Worm (Caenorhabditis elegans) whole organism, L2 larva: ENCODE data around the gene K01A12.4.

Source experiments
- C34F6.9 ChIP-seq: fragments of 150-350 bp; optimal IDR thresholded peaks from 2 replicates; lab custom pipeline; 2014; ENCODE audit warnings: missing biosample characterization, missing genetic modification characterization
- F13H6.1 ChIP-seq: sonication (generic microtip); optimal IDR thresholded peaks from 2 replicates; lab custom pipeline; 2016; ENCODE audit warnings: missing genetic modification characterization, missing compliant biosample characterization
- R02D3.7 ChIP-seq: fragments of 150-350 bp; optimal IDR thresholded peaks from 2 replicates; lab custom pipeline; 2014; ENCODE audit warnings: missing biosample characterization, missing genetic modification characterization
- Y55F3AM.14 ChIP-seq: fragments of 200-800 bp; sonication (Bioruptor generic); optimal IDR thresholded peaks from 2 replicates; lab custom pipeline; 2018; ENCODE audit warnings: mild to moderate bottlenecking, missing genetic modification characterization, missing compliant biosample characterization
- ZK546.5 ChIP-seq: sonication (generic microtip); optimal IDR thresholded peaks from 2 replicates; lab custom pipeline; 2017; ENCODE audit warnings: missing biosample characterization, missing genetic modification characterization
- alr-1 ChIP-seq: fragments of 150-350 bp; optimal IDR thresholded peaks from 2 replicates; lab custom pipeline; 2014; ENCODE audit warnings: missing biosample characterization, missing genetic modification characterization
- aly-2 ChIP-seq: fragments of 150-350 bp; optimal IDR thresholded peaks from 2 replicates; lab custom pipeline; 2014; ENCODE audit warnings: missing biosample characterization, missing genetic modification characterization
- ama-1 ChIP-seq: fragments of 150-350 bp; optimal IDR thresholded peaks from 2 replicates; lab custom pipeline; 2018; ENCODE audit warnings: inconsistent platforms
- blmp-1 ChIP-seq: sonication (generic microtip); optimal IDR thresholded peaks from 2 replicates; lab custom pipeline; 2017; ENCODE audit warnings: missing genetic modification characterization, mild to moderate bottlenecking, missing compliant biosample characterization, antibody characterized with exemption, moderate library complexity; ENCODE audit not compliant: insufficient read depth
- ceh-82 ChIP-seq: fragments of 150-350 bp; optimal IDR thresholded peaks from 2 replicates; lab custom pipeline; 2014; ENCODE audit warnings: missing biosample characterization, missing genetic modification characterization
- egl-27 ChIP-seq: sonication (generic microtip); optimal IDR thresholded peaks from 3 replicates; lab custom pipeline; 2017; ENCODE audit warnings: missing biosample characterization, missing genetic modification reagents, missing genetic modification characterization
- elt-3 ChIP-seq: sonication (generic microtip); optimal IDR thresholded peaks from 2 replicates; lab custom pipeline; 2017; ENCODE audit warnings: missing biosample characterization, missing genetic modification characterization
- fos-1 ChIP-seq: fragments of 150-350 bp; optimal IDR thresholded peaks from 2 replicates; lab custom pipeline; 2014; ENCODE audit warnings: missing biosample characterization, missing genetic modification characterization
- gmeb-1 ChIP-seq: fragments of 150-350 bp; optimal IDR thresholded peaks from 2 replicates; lab custom pipeline; 2014; ENCODE audit warnings: missing biosample characterization, missing genetic modification characterization
- lin-11 ChIP-seq: fragments of 150-350 bp; sonication (generic microtip); optimal IDR thresholded peaks from 2 replicates; lab custom pipeline; 2014; ENCODE audit warnings: missing biosample characterization, missing genetic modification characterization, inconsistent platforms, mixed read lengths
- lin-39 ChIP-seq: fragments of 150-350 bp; optimal IDR thresholded peaks from 2 replicates; lab custom pipeline; 2014; ENCODE audit warnings: missing biosample characterization, missing genetic modification reagents, missing genetic modification characterization
- lsy-2 ChIP-seq, 2 experiments: fragments of 150-350 bp in 1 of 2; sonication (generic microtip) in 1 of 2; optimal IDR thresholded peaks; 2 replicates each; lab custom pipeline; 2014 to 2017; ENCODE audit warnings: missing biosample characterization in 2 of 2, missing genetic modification characterization in 2 of 2
- mbf-1 ChIP-seq: sonication (generic microtip); optimal IDR thresholded peaks from 2 replicates; lab custom pipeline; 2017; ENCODE audit warnings: missing biosample characterization, missing genetic modification characterization
- mdl-1 ChIP-seq, 2 experiments: fragments of 150-350 bp in 1 of 2; sonication (generic microtip) in 1 of 2; optimal IDR thresholded peaks; 2 replicates each; lab custom pipeline; 2017; ENCODE audit warnings: missing biosample characterization in 2 of 2, missing genetic modification characterization in 2 of 2
- nhr-10 ChIP-seq: sonication (generic microtip); optimal IDR thresholded peaks from 2 replicates; lab custom pipeline; 2017; ENCODE audit warnings: missing biosample characterization, missing genetic modification characterization
- nhr-12 ChIP-seq: fragments of 150-350 bp; optimal IDR thresholded peaks from 2 replicates; lab custom pipeline; 2014; ENCODE audit warnings: missing biosample characterization, missing genetic modification characterization
- nhr-129 ChIP-seq: fragments of 150-350 bp; optimal IDR thresholded peaks from 2 replicates; lab custom pipeline; 2014; ENCODE audit warnings: missing biosample characterization, missing genetic modification characterization
- nhr-21 ChIP-seq: fragments of 150-350 bp; optimal IDR thresholded peaks from 2 replicates; lab custom pipeline; 2014; ENCODE audit warnings: missing biosample characterization, missing genetic modification characterization
- nhr-23 ChIP-seq: fragments of 150-350 bp; optimal IDR thresholded peaks from 2 replicates; lab custom pipeline; 2014; ENCODE audit warnings: missing biosample characterization, missing genetic modification reagents, missing genetic modification characterization
- nhr-237 ChIP-seq: fragments of 150-350 bp; optimal IDR thresholded peaks from 2 replicates; lab custom pipeline; 2014; ENCODE audit warnings: missing biosample characterization, missing genetic modification characterization
- nhr-25 ChIP-seq: fragments of 150-350 bp; sonication (generic microtip); optimal IDR thresholded peaks from 3 replicates; lab custom pipeline; 2014; ENCODE audit warnings: missing biosample characterization, missing genetic modification characterization
- nhr-6 ChIP-seq: fragments of 150-350 bp; optimal IDR thresholded peaks from 2 replicates; lab custom pipeline; 2014; ENCODE audit warnings: missing biosample characterization, missing genetic modification characterization
- peb-1 ChIP-seq: fragments of 150-350 bp; optimal IDR thresholded peaks from 2 replicates; lab custom pipeline; 2014; ENCODE audit warnings: missing biosample characterization, missing genetic modification characterization
- sem-4 ChIP-seq: fragments of 150-350 bp; optimal IDR thresholded peaks from 2 replicates; lab custom pipeline; 2014; ENCODE audit warnings: missing biosample characterization, missing genetic modification reagents, missing genetic modification characterization
- sma-3 ChIP-seq: sonication (generic microtip); optimal IDR thresholded peaks from 2 replicates; lab custom pipeline; 2016; ENCODE audit warnings: missing genetic modification reagents, missing genetic modification characterization, missing compliant biosample characterization
- sma-9 ChIP-seq, 2 experiments: fragments of 150-350 bp in 1 of 2; sonication (generic microtip) in 1 of 2; optimal IDR thresholded peaks; 2 replicates each; lab custom pipeline; 2014 to 2016; ENCODE audit warnings: missing genetic modification characterization in 2 of 2, mild to moderate bottlenecking in 1 of 2, missing biosample characterization in 1 of 2, missing compliant biosample characterization in 1 of 2, missing genetic modification reagents in 1 of 2, moderate library complexity in 1 of 2
- snpc-4 ChIP-seq: fragments of 150-350 bp; optimal IDR thresholded peaks from 2 replicates; lab custom pipeline; 2014; ENCODE audit warnings: missing biosample characterization, missing genetic modification characterization
- unc-39 ChIP-seq: fragments of 150-350 bp; optimal IDR thresholded peaks from 2 replicates; lab custom pipeline; 2014; ENCODE audit warnings: missing biosample characterization, missing genetic modification characterization
- unc-55 ChIP-seq: fragments of 150-350 bp; sonication (generic microtip); optimal IDR thresholded peaks from 3 replicates; lab custom pipeline; 2014; ENCODE audit warnings: missing biosample characterization, missing genetic modification reagents, missing genetic modification characterization
- unc-62 ChIP-seq: fragments of 150-350 bp; optimal IDR thresholded peaks from 2 replicates; lab custom pipeline; 2014; ENCODE audit warnings: missing biosample characterization, missing genetic modification reagents, missing genetic modification characterization
- zag-1 ChIP-seq: fragments of 150-350 bp; optimal IDR thresholded peaks from 2 replicates; lab custom pipeline; 2014; ENCODE audit warnings: missing biosample characterization, missing genetic modification characterization
- ztf-1 ChIP-seq: fragments of 200-800 bp; sonication (Bioruptor generic); conservative IDR thresholded peaks from 2 replicates; pipeline ENCODE4 v1.3.6; 2022; ENCODE audit warnings: missing genetic modification characterization, missing compliant biosample characterization
- ztf-11 ChIP-seq: sonication (generic microtip); optimal IDR thresholded peaks from 2 replicates; lab custom pipeline; 2017; ENCODE audit warnings: missing biosample characterization, missing genetic modification characterization
- ztf-4 ChIP-seq: fragments of 150-350 bp; optimal IDR thresholded peaks from 2 replicates; lab custom pipeline; 2014; ENCODE audit warnings: missing biosample characterization, missing genetic modification characterization

Gene K01A12.4

ce11 chrX:8569159-8569558 lies 41.5 kb upstream of the K01A12.4 start:
- peak; percentile 6 for TF ChIP-seq C34F6.9
- TF ChIP-seq lin-11 (tag; lab: Kevin White, UChicago): no peak
- peak in 1 of 2 experiments; percentile 6 for TF ChIP-seq mdl-1 (tag; optimal IDR thresholded peaks at IDR 0.05; lab: Kevin White, UChicago)
- TF ChIP-seq unc-55 (GFP tag; lab: Kevin White, UChicago): peak; percentile 21
- peak; percentile 22 for TF ChIP-seq nhr-129 (tag; lab: Kevin White, UChicago)
- no peak for TF ChIP-seq unc-62 (GFP tag; lab: Kevin White, UChicago)

DNA sequence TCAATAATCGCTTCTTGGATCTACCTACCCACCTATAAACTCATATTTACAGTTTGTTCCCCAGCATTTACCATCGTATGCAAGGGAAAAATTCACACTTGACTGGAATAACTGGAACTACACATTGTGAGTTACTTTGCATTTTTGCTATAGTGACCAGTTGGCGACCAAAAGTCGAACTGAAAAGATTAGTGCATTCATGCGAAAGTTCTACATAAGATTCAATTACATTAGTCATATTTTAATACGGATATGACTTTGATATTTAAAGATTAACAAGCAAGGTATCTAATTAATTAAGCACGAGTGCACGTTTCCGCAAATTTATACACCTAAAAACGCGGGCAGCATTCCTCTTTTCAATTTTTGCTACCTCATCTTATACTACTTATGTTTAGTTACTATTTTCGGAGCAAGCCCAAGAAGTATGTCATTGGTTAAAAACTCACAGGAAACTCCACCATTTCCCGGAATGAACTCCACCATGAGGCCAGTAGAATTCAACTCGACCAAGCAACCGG lies 39.6 kb upstream of the K01A12.4 start, which contains the start of gene jmjd-3.1:
Gene jmjd-3.1 (plus strand): TSS at position 51 of the 521 bp plus-strand sequence.
- no peak for TF ChIP-seq nhr-10
- TF ChIP-seq egl-27: no peak
- no peak for TF ChIP-seq unc-39 (tag; lab: Kevin White, UChicago)
- TF ChIP-seq ZK546.5: no peak
- TF ChIP-seq alr-1: no peak
- TF ChIP-seq lsy-2 (tag; optimal IDR thresholded peaks at IDR 0.05; lab: Kevin White, UChicago): no peak
- TF ChIP-seq gmeb-1: no peak
- no peak for TF ChIP-seq nhr-21 (tag; lab: Kevin White, UChicago)
- TF ChIP-seq elt-3 (tag; lab: Kevin White, UChicago): no peak
- no peak for TF ChIP-seq ama-1 (lab: Kevin White, UChicago)
- no peak for TF ChIP-seq F13H6.1 (tag; lab: Kevin White, UChicago)
- no peak for TF ChIP-seq lin-39 (tag; lab: Kevin White, UChicago)
- TF ChIP-seq nhr-25 (tag; lab: Kevin White, UChicago): no peak

DNA sequence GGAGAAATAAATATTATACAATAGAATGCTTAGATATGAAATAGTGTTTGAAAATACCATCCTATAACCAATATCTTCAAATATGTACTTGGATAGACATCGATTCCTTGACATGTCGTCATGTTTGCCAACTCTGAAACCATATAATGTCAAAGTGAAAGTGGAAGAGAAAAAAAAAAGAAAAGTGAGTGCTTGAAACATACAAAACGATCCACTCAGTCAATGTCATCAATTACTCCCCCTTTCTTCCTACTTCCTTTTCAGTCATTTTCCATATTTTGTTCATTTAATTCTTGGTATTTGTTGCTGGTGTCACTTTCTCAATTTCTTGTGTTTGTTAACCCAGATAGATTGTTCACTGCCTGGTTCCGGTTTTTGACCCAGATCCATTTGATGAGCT lies 30.5 kb upstream of the K01A12.4 start, which contains the start of gene F18E9.4:
Gene F18E9.4 (plus strand): TSS at position 301 of the 400 bp plus-strand sequence.
- TF ChIP-seq fos-1: no peak
- no peak for TF ChIP-seq ZK546.5
- no peak for TF ChIP-seq peb-1 (tag; lab: Kevin White, UChicago)
- TF ChIP-seq unc-39 (tag; lab: Kevin White, UChicago): no peak
- TF ChIP-seq unc-55 (GFP tag; lab: Kevin White, UChicago): no peak

ce11 chrX:8581447-8581846 lies 29.3 kb upstream of the K01A12.4 start, which contains the start of gene F18E9.8:
Gene F18E9.8 (minus strand): TSS chrX:8581547.
- TF ChIP-seq nhr-10 (no peak), ztf-4 (tag; lab: Kevin White, UChicago) (no peak), nhr-12 (no peak), elt-3 (tag; lab: Kevin White, UChicago) (no peak), ztf-11 (tag; lab: Kevin White, UChicago) (no peak), unc-39 (tag; lab: Kevin White, UChicago) (no peak), gmeb-1 (no peak), ztf-1 (GFP tag; lab: Robert Waterston, UW) (no peak), unc-62 (GFP tag; lab: Kevin White, UChicago) (no peak), peb-1 (tag; lab: Kevin White, UChicago) (no peak), lsy-2 (tag; optimal IDR thresholded peaks at IDR 0.05; lab: Kevin White, UChicago) (no peak), nhr-237 (no peak), aly-2 (no peak), lin-39 (tag; lab: Kevin White, UChicago) (no peak), ama-1 (lab: Kevin White, UChicago) (no peak), nhr-6 (tag; lab: Kevin White, UChicago) (no peak), Y55F3AM.14 (no peak)

ce11 chrX:8582767-8583360 lies 27.8 kb upstream of the K01A12.4 start:
- TF ChIP-seq blmp-1 (tag; lab: Kevin White, UChicago) (peak; percentile 65), nhr-12 (no peak)

DNA sequence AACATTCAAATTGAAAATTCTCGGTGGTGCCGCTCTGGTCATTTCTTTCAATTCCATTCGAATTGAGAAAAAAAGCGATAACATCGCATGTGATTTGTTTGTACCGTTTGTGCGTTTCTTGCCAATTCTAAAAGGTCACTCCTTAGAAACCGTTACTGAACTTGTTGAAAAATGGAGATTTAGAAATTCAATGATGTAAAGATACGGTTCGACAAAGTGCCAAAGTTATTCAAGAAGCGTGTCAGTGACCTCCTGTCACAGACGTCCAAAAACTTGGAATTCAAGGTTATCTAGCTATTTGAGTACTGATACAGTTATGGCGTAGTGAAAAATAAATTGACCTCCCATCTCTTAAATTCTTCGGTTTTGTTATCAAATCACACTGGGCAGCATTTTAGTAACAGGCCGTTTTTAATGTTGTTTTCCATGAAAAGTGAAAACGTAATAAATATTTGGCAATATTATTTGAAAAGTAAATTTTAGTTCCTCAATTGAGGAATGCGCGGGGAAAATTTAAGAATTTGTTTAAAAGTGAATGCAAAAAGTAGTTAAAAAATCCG lies 25.8 kb upstream of the K01A12.4 start:
- no peak for TF ChIP-seq F13H6.1 (tag; lab: Kevin White, UChicago)
- no peak for TF ChIP-seq egl-27
- TF ChIP-seq nhr-23 (tag; lab: Kevin White, UChicago): no peak
- peak; percentile 19 for TF ChIP-seq sma-9 (GFP tag; optimal IDR thresholded peaks at IDR 0.05; lab: Kevin White, UChicago)
- no peak for TF ChIP-seq sma-9 (tag; optimal IDR thresholded peaks at IDR 0.05; lab: Kevin White, UChicago)
- TF ChIP-seq nhr-25 (tag; lab: Kevin White, UChicago): peak; percentile 66
- TF ChIP-seq unc-55 (GFP tag; lab: Kevin White, UChicago): no peak
- no peak for TF ChIP-seq mbf-1 (tag; lab: Kevin White, UChicago)
- TF ChIP-seq aly-2: no peak
- no peak for TF ChIP-seq nhr-21 (tag; lab: Kevin White, UChicago)
- TF ChIP-seq Y55F3AM.14: no peak
- no peak for TF ChIP-seq sma-3 (GFP tag; lab: Kevin White, UChicago)
- no peak for TF ChIP-seq nhr-129 (tag; lab: Kevin White, UChicago)
- no peak for TF ChIP-seq unc-39 (tag; lab: Kevin White, UChicago)
- TF ChIP-seq sem-4: no peak
- no peak for TF ChIP-seq unc-62 (GFP tag; lab: Kevin White, UChicago)
- no peak for TF ChIP-seq nhr-6 (tag; lab: Kevin White, UChicago)
- TF ChIP-seq R02D3.7 (tag; lab: Kevin White, UChicago): no peak
- TF ChIP-seq snpc-4 (tag; lab: Kevin White, UChicago): no peak
- no peak for TF ChIP-seq zag-1 (tag; lab: Kevin White, UChicago)
- no peak for TF ChIP-seq ceh-82
